Worm (Caenorhabditis elegans): ENCODE results near the gene F34D10.3.

F34D10.3 gene

DNA sequence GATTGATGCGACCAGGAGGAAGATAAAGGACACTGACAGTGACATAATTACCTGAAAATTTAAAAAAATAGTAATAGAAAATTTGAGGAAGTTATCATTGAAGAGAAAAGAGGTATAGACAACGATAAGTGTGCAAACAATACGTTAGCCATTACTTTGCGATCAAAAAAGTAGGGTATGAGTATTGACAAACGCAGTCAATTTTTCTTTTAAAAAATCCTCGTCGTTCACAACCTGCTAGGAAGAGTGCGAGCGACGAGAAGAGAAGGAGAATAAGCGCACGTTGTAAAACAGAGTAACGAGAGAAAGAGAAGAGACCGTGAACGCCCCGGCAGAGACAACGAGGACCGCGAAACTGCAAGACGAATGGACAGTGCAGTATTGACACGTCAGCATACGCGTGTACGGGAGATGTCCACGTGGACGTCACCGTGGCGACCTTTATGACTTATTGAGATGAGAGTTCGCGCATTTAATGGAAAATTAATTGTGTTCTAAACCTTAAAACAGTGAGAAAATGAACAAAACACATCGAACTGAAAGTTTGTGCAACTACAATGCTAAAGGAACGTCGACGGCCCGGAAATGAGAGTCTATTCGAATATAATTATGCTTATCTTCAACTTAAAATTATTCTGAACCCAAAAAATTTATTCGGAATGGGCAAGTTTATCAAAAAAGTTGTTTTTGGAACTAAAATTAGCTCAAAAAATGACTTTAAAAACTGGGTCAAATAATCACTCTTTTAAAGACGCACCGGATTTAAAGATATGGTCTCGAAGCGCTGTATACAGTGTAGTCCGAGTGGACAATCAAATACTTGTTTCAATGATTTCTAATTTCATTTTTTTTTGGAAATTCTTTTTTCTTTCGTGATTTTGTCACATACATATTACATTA is 32.4 kb upstream of the F34D10.3 start, which contains the start of the genes pdi-1 and C14B1.2 (continued):
- peak; percentile 59; the same call in 1 of the 2 replicates for TF ChIP-seq egl-43 (GFP tag; IDR thresholded peaks at IDR 0.05)
- TF ChIP-seq madf-5 (GFP tag; IDR thresholded peaks at IDR 0.05): no peak
- TF ChIP-seq nhr-77 (tag; optimal IDR thresholded peaks at IDR 0.05): peak; percentile 35
- TF ChIP-seq ctbp-1 (GFP tag; IDR thresholded peaks at IDR 0.05): no peak
- TF ChIP-seq lin-13 (GFP tag; optimal IDR thresholded peaks at IDR 0.05): peak; percentile 59
- no peak for TF ChIP-seq unc-39 (tag; optimal IDR thresholded peaks at IDR 0.05)
- no peak for TF ChIP-seq F10B5.3 (tag; optimal IDR thresholded peaks at IDR 0.05)
- TF ChIP-seq F37D6.2 (tag; optimal IDR thresholded peaks at IDR 0.05): no peak
- no peak for TF ChIP-seq php-3 (GFP tag; IDR thresholded peaks at IDR 0.05)
- TF ChIP-seq ztf-7 (tag; optimal IDR thresholded peaks at IDR 0.05): no peak
- no peak for TF ChIP-seq spr-3 (GFP tag; optimal IDR thresholded peaks at IDR 0.05)
- TF ChIP-seq aly-2 (tag; optimal IDR thresholded peaks at IDR 0.05): no peak
- no peak for TF ChIP-seq F49E8.2 (tag; optimal IDR thresholded peaks at IDR 0.05; ENCODE audit: borderline replicate concordance)
- peak; percentile 71 for TF ChIP-seq hlh-30 (tag; optimal IDR thresholded peaks at IDR 0.05; ENCODE audit: insufficient read depth)
- no peak for TF ChIP-seq tag-97 (GFP tag; IDR thresholded peaks at IDR 0.05)
- TF ChIP-seq dmd-8 (GFP tag; IDR thresholded peaks at IDR 0.05): no peak
- TF ChIP-seq daf-16 (GFP tag; optimal IDR thresholded peaks at IDR 0.05): no peak
- TF ChIP-seq daf-16 (tag; optimal IDR thresholded peaks at IDR 0.05): peak; percentile 2
- TF ChIP-seq dpl-1 (GFP tag; optimal IDR thresholded peaks at IDR 0.05): peak; percentile 56
- 0 out of 2 replicates have a peak, but pooled peaks have one; percentile 51 for TF ChIP-seq tra-1 (GFP tag; IDR thresholded peaks at IDR 0.05)

DNA sequence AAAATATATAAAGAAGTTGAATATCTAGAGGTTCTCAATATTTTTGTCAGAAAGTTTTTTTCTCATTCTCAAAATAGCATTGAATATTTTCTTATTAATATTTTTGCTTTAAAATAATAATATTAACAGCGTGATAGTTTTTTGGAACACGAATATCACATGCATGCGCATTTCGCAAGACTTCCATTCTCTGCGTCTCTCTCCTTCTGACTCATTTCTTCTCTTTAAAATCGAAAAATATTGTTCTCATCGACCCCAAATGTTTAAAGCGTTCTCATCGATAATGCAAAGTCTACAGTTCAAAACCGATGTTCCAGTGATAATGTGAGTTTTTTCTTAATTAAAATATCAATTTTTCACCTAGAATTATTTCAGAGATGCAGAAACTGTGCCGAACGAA is 30.7 kb upstream of the F34D10.3 start, which contains the start of gene C14B1.3:
Gene C14B1.3, plus strand, starts transcription at position 168 of the 400 bp plus-strand sequence.
- TF ChIP-seq mep-1 (tag; optimal IDR thresholded peaks at IDR 0.05) (peak; percentile 65), aly-2 (tag; optimal IDR thresholded peaks at IDR 0.05) (no peak), T20F7.1 (GFP tag; optimal IDR thresholded peaks at IDR 0.05) (peak; percentile 47), mes-2 (tag; optimal IDR thresholded peaks at IDR 0.05; ENCODE audit: poor library complexity, severe bottlenecking) (peak; percentile 65), F26F4.8 (GFP tag; conservative IDR thresholded peaks at IDR 0.05) (no peak), pha-4 (GFP tag; IDR thresholded peaks at IDR 0.05) (no peak), pha-4 (tag; optimal IDR thresholded peaks at IDR 0.05) (peak; percentile 21), dve-1 (tag; optimal IDR thresholded peaks at IDR 0.05; ENCODE audit: insufficient read depth) (peak; percentile 76), lsy-2 (tag; optimal IDR thresholded peaks at IDR 0.05) (peak in 1 of 2 experiments; percentile 72), daf-16 (GFP tag; optimal IDR thresholded peaks at IDR 0.05) (no peak), daf-16 (tag; optimal IDR thresholded peaks at IDR 0.05) (peak; percentile 11), lin-38 (GFP tag; IDR thresholded peaks at IDR 0.05) (peak; percentile 59), nhr-41 (GFP tag; IDR thresholded peaks at IDR 0.05) (no peak), nhr-10 (tag; optimal IDR thresholded peaks at IDR 0.05) (no peak), nhr-28 (tag; optimal IDR thresholded peaks at IDR 0.05) (peak; percentile 51), aha-1 (tag) (peak; percentile 84), mdl-1 (tag; optimal IDR thresholded peaks at IDR 0.05) (peak in 1 of 2 experiments; percentile 80), jun-1 (tag; optimal IDR thresholded peaks at IDR 0.05) (peak; percentile 46), hlh-30 (tag; optimal IDR thresholded peaks at IDR 0.05; ENCODE audit: insufficient read depth) (peak; percentile 93), nhr-77 (tag; optimal IDR thresholded peaks at IDR 0.05) (peak; percentile 41), spr-1 (tag; optimal IDR thresholded peaks at IDR 0.05) (no peak), pqm-1 (tag; optimal IDR thresholded peaks at IDR 0.05) (peak; percentile 23), dmd-6 (GFP tag; IDR thresholded peaks at IDR 0.05) (peak; percentile 47), lin-13 (GFP tag; optimal IDR thresholded peaks at IDR 0.05) (peak; percentile 2), dpl-1 (GFP tag; optimal IDR thresholded peaks at IDR 0.05) (peak; percentile 43), ztf-7 (tag; optimal IDR thresholded peaks at IDR 0.05) (peak; percentile 3), egl-27 (tag; optimal IDR thresholded peaks at IDR 0.05) (no peak), hlh-11 (tag; optimal IDR thresholded peaks at IDR 0.05) (peak; percentile 35), vab-7 (GFP tag; IDR thresholded peaks at IDR 0.05) (no peak)
